Worm (Caenorhabditis elegans): ENCODE results near the gene div-1.

- TF ChIP-seq ceh-31 (tag; optimal IDR thresholded peaks at IDR 0.05) = no peak
- TF ChIP-seq fkh-6 (tag; optimal IDR thresholded peaks at IDR 0.05) = no peak
- no peak for TF ChIP-seq syd-9 (tag; optimal IDR thresholded peaks at IDR 0.05)
- TF ChIP-seq lin-11 (tag; optimal IDR thresholded peaks at IDR 0.05) = no peak
- no peak for TF ChIP-seq K09A11.1 (tag; optimal IDR thresholded peaks at IDR 0.05; ENCODE audit: insufficient read depth)
- no peak for TF ChIP-seq dmd-4 (tag; optimal IDR thresholded peaks at IDR 0.05; ENCODE audit: borderline replicate concordance)
- TF ChIP-seq unc-55 (GFP tag; optimal IDR thresholded peaks at IDR 0.05) = no peak
- no peak for TF ChIP-seq pag-3 (tag; optimal IDR thresholded peaks at IDR 0.05; ENCODE audit: borderline replicate concordance)
- no peak for TF ChIP-seq ceh-45 (GFP tag; IDR thresholded peaks at IDR 0.05)
- no peak for TF ChIP-seq tbx-2 (tag; optimal IDR thresholded peaks at IDR 0.05)
- no peak for TF ChIP-seq sox-2 (GFP tag; IDR thresholded peaks at IDR 0.05)
- no peak for TF ChIP-seq ttx-3 (tag; optimal IDR thresholded peaks at IDR 0.05)
- no peak for TF ChIP-seq ceh-48 (tag; optimal IDR thresholded peaks at IDR 0.05)
- no peak for TF ChIP-seq nfya-1 (tag; optimal IDR thresholded peaks at IDR 0.05)
Measured at ce11 chrIII:10278826-10279225, 30.5 kb upstream of the div-1 start, which contains the start of gene pad-2.

Measured in whole organism, late embryonic.